Worm (Caenorhabditis elegans): ENCODE results near the gene tag-18.

DNA sequence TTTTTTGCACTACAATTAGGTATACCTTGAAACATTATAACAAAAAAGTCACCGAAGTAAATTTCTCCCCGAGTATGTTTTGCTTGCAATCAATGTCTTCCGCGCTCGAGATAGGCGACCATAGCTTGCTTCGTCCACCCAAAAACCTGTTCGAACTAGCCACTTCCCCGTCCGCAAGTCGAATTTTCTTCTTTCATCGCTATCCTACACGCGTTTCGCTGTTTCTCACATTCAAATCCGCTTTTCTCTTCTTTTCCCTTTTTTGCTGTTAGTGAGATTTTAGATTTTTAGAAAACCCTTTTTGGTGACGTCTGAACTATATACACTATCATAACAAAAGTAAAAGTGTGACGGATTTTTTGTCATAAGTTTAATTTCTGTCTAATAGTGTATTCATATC lies 39.4 kb upstream of the tag-18 start:
- TF ChIP-seq nhr-11 (tag; optimal IDR thresholded peaks at IDR 0.05) = no peak
- TF ChIP-seq ceh-8 (GFP tag; optimal IDR thresholded peaks at IDR 0.05) = no peak
- no peak for TF ChIP-seq ama-1 (optimal IDR thresholded peaks at IDR 0.05)
- no peak for TF ChIP-seq lin-13 (GFP tag; optimal IDR thresholded peaks at IDR 0.05)
- no peak for TF ChIP-seq elt-2 (tag; optimal IDR thresholded peaks at IDR 0.05)
- TF ChIP-seq sup-37 (GFP tag; optimal IDR thresholded peaks at IDR 0.05) = no peak
- no peak for TF ChIP-seq aly-2 (tag; optimal IDR thresholded peaks at IDR 0.05)
- no peak for TF ChIP-seq elt-3 (tag; optimal IDR thresholded peaks at IDR 0.05)
- TF ChIP-seq grh-1 (GFP tag; IDR thresholded peaks at IDR 0.05) = no peak
- TF ChIP-seq Y116A8C.19 (tag; optimal IDR thresholded peaks at IDR 0.05; ENCODE audit: borderline replicate concordance) = no peak
- no peak for TF ChIP-seq snpc-4 (tag; optimal IDR thresholded peaks at IDR 0.05)
- no peak for TF ChIP-seq irx-1 (tag; optimal IDR thresholded peaks at IDR 0.05)

Measured in whole organism, L1 larva.